Worm (Caenorhabditis elegans) whole organism, late embryonic: Measurements from ENCODE around the gene abf-6.

Source experiments
- C08G9.2 ChIP-seq: sonication (generic microtip); optimal IDR thresholded peaks from 2 replicates; lab custom pipeline; 2016; ENCODE audit warnings: mild to moderate bottlenecking, missing genetic modification characterization, moderate library complexity, missing compliant biosample characterization
- C38D4.7 ChIP-seq: fragments of 200-800 bp; sonication (Bioruptor generic); optimal IDR thresholded peaks from 2 replicates; lab custom pipeline; 2018; ENCODE audit warnings: mild to moderate bottlenecking, missing genetic modification characterization, moderate library complexity, missing compliant biosample characterization
- F13H6.1 ChIP-seq: sonication (generic microtip); optimal IDR thresholded peaks from 2 replicates; lab custom pipeline; 2016; ENCODE audit warnings: missing genetic modification characterization, missing compliant biosample characterization
- K02D7.2 ChIP-seq: sonication (generic microtip); optimal IDR thresholded peaks from 2 replicates; lab custom pipeline; 2017; ENCODE audit warnings: mild to moderate bottlenecking, missing genetic modification characterization, missing compliant biosample characterization
- K09A11.1 ChIP-seq: sonication (generic microtip); optimal IDR thresholded peaks from 2 replicates; lab custom pipeline; 2017; ENCODE audit warnings: antibody characterized with exemption, mild to moderate bottlenecking, missing genetic modification characterization, missing compliant biosample characterization; ENCODE audit not compliant: insufficient read depth
- T23F11.4 ChIP-seq: fragments of 200-800 bp; sonication (Bioruptor generic); optimal IDR thresholded peaks from 2 replicates; lab custom pipeline; 2018; ENCODE audit warnings: mild to moderate bottlenecking, missing genetic modification characterization, missing compliant biosample characterization
- ahr-1 ChIP-seq: sonication (generic microtip); optimal IDR thresholded peaks from 2 replicates; lab custom pipeline; 2016; ENCODE audit warnings: missing genetic modification characterization, missing compliant biosample characterization
- ama-1 ChIP-seq: fragments of 150-350 bp; optimal IDR thresholded peaks from 2 replicates; lab custom pipeline; 2014
- ceh-14 ChIP-seq: sonication (generic microtip); optimal IDR thresholded peaks from 2 replicates; lab custom pipeline; 2016; ENCODE audit warnings: missing genotype, missing genetic modification characterization, missing compliant biosample characterization
- ceh-19 ChIP-seq: fragments of 200-800 bp; sonication (Bioruptor generic); optimal IDR thresholded peaks from 2 replicates; lab custom pipeline; 2018; ENCODE audit warnings: mild to moderate bottlenecking, missing genetic modification characterization, missing compliant biosample characterization
- ceh-2 ChIP-seq: sonication (generic microtip); optimal IDR thresholded peaks from 2 replicates; lab custom pipeline; 2016; ENCODE audit warnings: missing genotype, missing genetic modification characterization, missing compliant biosample characterization
- ceh-22 ChIP-seq: sonication (generic microtip); optimal IDR thresholded peaks from 2 replicates; lab custom pipeline; 2017; ENCODE audit warnings: missing biosample characterization, missing genetic modification characterization
- ceh-30 ChIP-seq: fragments of 150-350 bp; optimal IDR thresholded peaks from 2 replicates; lab custom pipeline; 2014; ENCODE audit warnings: missing biosample characterization, missing genetic modification characterization
- ceh-31 ChIP-seq: sonication (generic microtip); optimal IDR thresholded peaks from 2 replicates; lab custom pipeline; 2016; ENCODE audit warnings: missing genetic modification characterization, missing compliant biosample characterization
- ceh-34 ChIP-seq: sonication (generic microtip); optimal IDR thresholded peaks from 2 replicates; lab custom pipeline; 2016; ENCODE audit warnings: mild to moderate bottlenecking, missing genetic modification characterization, missing compliant biosample characterization
- ceh-45 ChIP-seq: fragments of 200-800 bp; sonication (Bioruptor generic); IDR thresholded peaks from 2 replicates; pipeline ENCODE4 v1.3.6; 2022; ENCODE audit warnings: missing genetic modification reagents, missing genetic modification characterization, missing compliant biosample characterization
- ceh-48 ChIP-seq: sonication (generic microtip); optimal IDR thresholded peaks from 2 replicates; lab custom pipeline; 2016; ENCODE audit warnings: missing genetic modification characterization, inconsistent platforms, missing compliant biosample characterization
- ceh-6 ChIP-seq: fragments of 200-800 bp; sonication (Bioruptor generic); optimal IDR thresholded peaks from 2 replicates; lab custom pipeline; 2018; ENCODE audit warnings: mild to moderate bottlenecking, missing genetic modification characterization, missing compliant biosample characterization
- ceh-9 ChIP-seq: sonication (generic microtip); optimal IDR thresholded peaks from 2 replicates; lab custom pipeline; 2016; ENCODE audit warnings: mild to moderate bottlenecking, missing genetic modification characterization, inconsistent platforms, missing compliant biosample characterization
- che-1 ChIP-seq: sonication (generic microtip); optimal IDR thresholded peaks from 2 replicates; lab custom pipeline; 2016; ENCODE audit warnings: mild to moderate bottlenecking, missing genetic modification characterization, missing compliant biosample characterization
- dmd-4 ChIP-seq: sonication (generic microtip); optimal IDR thresholded peaks from 2 replicates; lab custom pipeline; 2016; ENCODE audit warnings: borderline replicate concordance, missing genetic modification characterization, missing compliant biosample characterization
- dve-1 ChIP-seq: sonication (generic microtip); optimal IDR thresholded peaks from 2 replicates; lab custom pipeline; 2017; ENCODE audit warnings: antibody characterized with exemption, mild to moderate bottlenecking, missing genetic modification characterization, missing compliant biosample characterization
- elt-2 ChIP-seq: sonication (generic microtip); optimal IDR thresholded peaks from 2 replicates; lab custom pipeline; 2016; ENCODE audit warnings: missing genetic modification reagents, missing genetic modification characterization, missing compliant biosample characterization
- elt-4 ChIP-seq: sonication (generic microtip); optimal IDR thresholded peaks from 2 replicates; lab custom pipeline; 2016; ENCODE audit warnings: missing genetic modification characterization, missing compliant biosample characterization
- ets-4 ChIP-seq: sonication (generic microtip); optimal IDR thresholded peaks from 2 replicates; lab custom pipeline; 2016; ENCODE audit warnings: missing genetic modification characterization, missing compliant biosample characterization
- fkh-10 ChIP-seq: fragments of 150-350 bp; optimal IDR thresholded peaks from 2 replicates; lab custom pipeline; 2014; ENCODE audit warnings: missing biosample characterization, missing genetic modification reagents, missing genetic modification characterization
- hlh-13 ChIP-seq: fragments of 200-800 bp; sonication (Bioruptor generic); optimal IDR thresholded peaks from 2 replicates; lab custom pipeline; 2018; ENCODE audit warnings: mild to moderate bottlenecking, missing genetic modification characterization, missing compliant biosample characterization
- hlh-15 ChIP-seq: sonication (generic microtip); optimal IDR thresholded peaks from 2 replicates; lab custom pipeline; 2016; ENCODE audit warnings: missing genetic modification characterization, missing compliant biosample characterization
- hlh-30 ChIP-seq: sonication (generic microtip); optimal IDR thresholded peaks from 2 replicates; lab custom pipeline; 2017; ENCODE audit warnings: antibody characterized with exemption, missing genetic modification characterization, missing compliant biosample characterization; ENCODE audit not compliant: insufficient read depth
- lim-6 ChIP-seq: sonication (generic microtip); optimal IDR thresholded peaks from 2 replicates; lab custom pipeline; 2016; ENCODE audit warnings: missing genetic modification characterization, missing compliant biosample characterization
- lin-11 ChIP-seq: fragments of 200-800 bp; sonication (Bioruptor generic); optimal IDR thresholded peaks from 2 replicates; lab custom pipeline; 2018; ENCODE audit warnings: mild to moderate bottlenecking, missing genetic modification characterization, missing compliant biosample characterization
- madf-2 ChIP-seq: sonication (generic microtip); optimal IDR thresholded peaks from 2 replicates; lab custom pipeline; 2017; ENCODE audit warnings: missing genetic modification characterization, missing compliant biosample characterization
- nhr-11 ChIP-seq: fragments of 150-350 bp; optimal IDR thresholded peaks from 2 replicates; lab custom pipeline; 2014; ENCODE audit warnings: missing biosample characterization, missing genetic modification characterization
- nhr-232 ChIP-seq: sonication (generic microtip); optimal IDR thresholded peaks from 2 replicates; lab custom pipeline; 2016; ENCODE audit warnings: missing genetic modification characterization, missing compliant biosample characterization
- npax-4 ChIP-seq: sonication (generic microtip); optimal IDR thresholded peaks from 2 replicates; lab custom pipeline; 2016; ENCODE audit warnings: missing genetic modification characterization, missing compliant biosample characterization
- pag-3 ChIP-seq: sonication (generic microtip); optimal IDR thresholded peaks from 2 replicates; lab custom pipeline; 2016; ENCODE audit warnings: missing compliant biosample characterization, missing genetic modification characterization, borderline replicate concordance
- pat-9 ChIP-seq: fragments of 200-800 bp; sonication (Bioruptor generic); optimal IDR thresholded peaks from 2 replicates; lab custom pipeline; 2018; ENCODE audit warnings: mild to moderate bottlenecking, missing genetic modification characterization, moderate library complexity, missing compliant biosample characterization
- pax-1 ChIP-seq: fragments of 150-350 bp; optimal IDR thresholded peaks from 2 replicates; lab custom pipeline; 2014; ENCODE audit warnings: missing biosample characterization, missing genetic modification characterization
- pha-2 ChIP-seq: sonication (generic microtip); optimal IDR thresholded peaks from 2 replicates; lab custom pipeline; 2017; ENCODE audit warnings: mild to moderate bottlenecking, missing genetic modification characterization, missing compliant biosample characterization
- pha-4 ChIP-seq: fragments of 150-350 bp; optimal IDR thresholded peaks from 2 replicates; lab custom pipeline; 2018; ENCODE audit warnings: missing biosample characterization, missing genetic modification reagents, missing genetic modification characterization
- pqm-1 ChIP-seq: sonication (generic microtip); optimal IDR thresholded peaks from 2 replicates; lab custom pipeline; 2016; ENCODE audit warnings: missing genetic modification characterization, missing compliant biosample characterization
- ref-2 ChIP-seq: sonication (generic microtip); optimal IDR thresholded peaks from 2 replicates; lab custom pipeline; 2016; ENCODE audit warnings: missing genetic modification characterization, missing compliant biosample characterization
- sdc-2 ChIP-seq: sonication (generic microtip); optimal IDR thresholded peaks from 2 replicates; lab custom pipeline; 2016; ENCODE audit warnings: missing genotype, missing genetic modification characterization, missing compliant biosample characterization
- sox-2 ChIP-seq: fragments of 200-800 bp; sonication (Bioruptor generic); IDR thresholded peaks from 2 replicates; pipeline ENCODE4 v1.3.6; 2022; ENCODE audit warnings: missing genetic modification reagents, missing genetic modification characterization, missing compliant biosample characterization
- sox-4 ChIP-seq: sonication (generic microtip); optimal IDR thresholded peaks from 2 replicates; lab custom pipeline; 2017; ENCODE audit warnings: mild to moderate bottlenecking, missing genetic modification characterization, inconsistent platforms, missing compliant biosample characterization
- tbx-2 ChIP-seq: sonication (generic microtip); optimal IDR thresholded peaks from 2 replicates; lab custom pipeline; 2016; ENCODE audit warnings: missing genetic modification characterization, missing compliant biosample characterization
- tbx-7 ChIP-seq: sonication (generic microtip); optimal IDR thresholded peaks from 2 replicates; lab custom pipeline; 2016; ENCODE audit warnings: missing genotype, missing genetic modification characterization, missing compliant biosample characterization
- ttx-3 ChIP-seq: sonication (generic microtip); optimal IDR thresholded peaks from 2 replicates; lab custom pipeline; 2016; ENCODE audit warnings: missing genetic modification reagents, missing genetic modification characterization, missing compliant biosample characterization
- unc-3 ChIP-seq, 2 experiments: fragments of 200-800 bp in 1 of 2; sonication (Bioruptor generic) in 1 of 2; sonication (generic microtip) in 1 of 2; conservative IDR thresholded peaks in 1 of 2; optimal IDR thresholded peaks in 1 of 2; 2 replicates each; pipeline versions ENCODE4 v1.3.6 to Lab custom; 2016 to 2022; ENCODE audit warnings: missing compliant biosample characterization in 2 of 2, missing genetic modification characterization in 2 of 2, missing genetic modification reagents in 1 of 2
- unc-42 ChIP-seq: sonication (generic microtip); optimal IDR thresholded peaks from 2 replicates; lab custom pipeline; 2016; ENCODE audit warnings: missing genotype, missing genetic modification characterization, missing compliant biosample characterization
- unc-55 ChIP-seq: sonication (generic microtip); optimal IDR thresholded peaks from 2 replicates; lab custom pipeline; 2017; ENCODE audit warnings: missing biosample characterization, missing genetic modification reagents, missing genetic modification characterization
- unc-86 ChIP-seq: sonication (generic microtip); optimal IDR thresholded peaks from 2 replicates; lab custom pipeline; 2016; ENCODE audit warnings: missing genetic modification characterization, missing compliant biosample characterization
- zip-5 ChIP-seq: sonication (generic microtip); optimal IDR thresholded peaks from 2 replicates; lab custom pipeline; 2016; ENCODE audit warnings: missing genetic modification characterization, missing compliant biosample characterization

The abf-6 gene

ce11 chrX:12843530-12843929, 49.6 kb downstream of the abf-6 start:
- TF ChIP-seq pag-3 (tag; lab: Kevin White, UChicago) (no peak), zip-5 (no peak), pha-4 (tag; lab: Kevin White, UChicago) (no peak), ceh-34 (tag; lab: Kevin White, UChicago) (no peak), K02D7.2 (peak; percentile 11), madf-2 (no peak), sox-4 (peak; percentile 9), ceh-14 (tag; lab: Kevin White, UChicago) (no peak), dmd-4 (no peak), hlh-30 (tag; lab: Kevin White, UChicago) (peak; percentile 5), nhr-232 (peak; percentile 33), elt-2 (tag; lab: Kevin White, UChicago) (peak; percentile 59), elt-4 (no peak), pax-1 (tag; lab: Kevin White, UChicago) (no peak), unc-3 (GFP tag; conservative IDR thresholded peaks at IDR 0.05; lab: Robert Waterston, UW) (0 out of 2 replicates have a peak, but pooled peaks have one; percentile 16), unc-3 (tag; optimal IDR thresholded peaks at IDR 0.05; lab: Kevin White, UChicago) (no peak), K09A11.1 (tag; lab: Kevin White, UChicago) (no peak), ceh-2 (tag; lab: Kevin White, UChicago) (no peak), ceh-30 (tag; lab: Kevin White, UChicago) (no peak), ceh-22 (tag; lab: Kevin White, UChicago) (no peak), pat-9 (tag; lab: Kevin White, UChicago) (peak; percentile 47), C08G9.2 (peak; percentile 27), ama-1 (lab: Kevin White, UChicago) (no peak), pqm-1 (no peak), T23F11.4 (GFP tag; lab: Kevin White, UChicago) (no peak), C38D4.7 (peak; percentile 38), pha-2 (tag; lab: Kevin White, UChicago) (no peak), fkh-10 (no peak), nhr-11 (tag; lab: Kevin White, UChicago) (no peak), F13H6.1 (tag; lab: Kevin White, UChicago) (no peak), lin-11 (peak; percentile 17), sox-2 (GFP tag; lab: Robert Waterston, UW) (no peak), hlh-13 (GFP tag; lab: Kevin White, UChicago) (no peak), che-1 (tag; lab: Kevin White, UChicago) (no peak), dve-1 (tag; lab: Kevin White, UChicago) (no peak), hlh-15 (tag; lab: Kevin White, UChicago) (no peak), ahr-1 (tag; lab: Kevin White, UChicago) (no peak), npax-4 (tag; lab: Kevin White, UChicago) (no peak), ttx-3 (tag; lab: Kevin White, UChicago) (no peak), tbx-7 (no peak), unc-86 (tag; lab: Kevin White, UChicago) (peak; percentile 13), sdc-2 (tag; lab: Kevin White, UChicago) (peak; percentile 30), ceh-45 (GFP tag; lab: Robert Waterston, UW) (no peak), ceh-19 (no peak), lim-6 (tag; lab: Kevin White, UChicago) (no peak), ets-4 (tag; lab: Kevin White, UChicago) (no peak), unc-55 (no peak), ref-2 (tag; lab: Kevin White, UChicago) (no peak), ceh-6 (peak; percentile 14), unc-42 (tag; lab: Kevin White, UChicago) (no peak), ceh-48 (tag; lab: Kevin White, UChicago) (no peak), tbx-2 (no peak), ceh-31 (no peak), ceh-9 (tag; lab: Kevin White, UChicago) (no peak)
